Fruit fly (Drosophila melanogaster) whole organism, prepupa: ENCODE measurements around the gene CG34367.

Experiments
- CG10631 ChIP-seq: fragments of 200-800 bp; sonication (Bioruptor generic); optimal IDR thresholded peaks from 2 replicates; lab custom pipeline; 2016; ENCODE audit warnings: missing biosample characterization, missing genetic modification characterization
- CG11902 ChIP-seq: fragments of 200-800 bp; sonication (Bioruptor generic); optimal IDR thresholded peaks from 3 replicates; lab custom pipeline; 2016; ENCODE audit warnings: missing biosample characterization, missing genetic modification characterization
- CG15336 ChIP-seq: fragments of 200-800 bp; sonication (Bioruptor generic); IDR thresholded peaks from 2 replicates; pipeline ENCODE4 v1.3.6; 2022; ENCODE audit warnings: missing biosample characterization, missing genetic modification characterization
- CG1621 ChIP-seq: fragments of 200-800 bp; sonication (Bioruptor generic); optimal IDR thresholded peaks from 3 replicates; lab custom pipeline; 2018; ENCODE audit warnings: missing biosample characterization, mild to moderate bottlenecking, missing genetic modification characterization
- CG3032 ChIP-seq: fragments of 200-800 bp; optimal IDR thresholded peaks from 2 replicates; lab custom pipeline; 2019; ENCODE audit warnings: missing biosample characterization, mild to moderate bottlenecking, missing genetic modification characterization, moderate library complexity
- CG31627 ChIP-seq: fragments of 200-800 bp; sonication (Bioruptor generic); optimal IDR thresholded peaks from 3 replicates; lab custom pipeline; 2016; ENCODE audit warnings: missing biosample characterization, missing genetic modification characterization
- CG32006 ChIP-seq: fragments of 200-800 bp; sonication (Bioruptor generic); optimal IDR thresholded peaks from 3 replicates; lab custom pipeline; 2017; ENCODE audit warnings: missing biosample characterization, mild to moderate bottlenecking, missing genetic modification characterization
- CG34406 ChIP-seq: fragments of 200-800 bp; sonication (Bioruptor generic); optimal IDR thresholded peaks from 3 replicates; lab custom pipeline; 2016; ENCODE audit warnings: missing biosample characterization, missing genetic modification characterization
- CG4318 ChIP-seq: fragments of 200-800 bp; sonication (Bioruptor generic); optimal IDR thresholded peaks from 3 replicates; lab custom pipeline; 2017; ENCODE audit warnings: missing biosample characterization, mild to moderate bottlenecking, missing genetic modification characterization
- CG6163 ChIP-seq: fragments of 200-800 bp; sonication (Bioruptor generic); IDR thresholded peaks from 3 replicates; pipeline ENCODE4 v1.3.6; 2022; ENCODE audit warnings: missing biosample characterization, missing genetic modification characterization
- CG6276 ChIP-seq: fragments of 200-800 bp; sonication (Bioruptor generic); optimal IDR thresholded peaks from 2 replicates; lab custom pipeline; 2017; ENCODE audit warnings: missing biosample characterization, mild to moderate bottlenecking, missing genetic modification characterization
- CG7368 ChIP-seq: fragments of 200-800 bp; sonication (Bioruptor generic); optimal IDR thresholded peaks from 3 replicates; lab custom pipeline; 2016; ENCODE audit warnings: missing biosample characterization, missing genetic modification characterization
- CG8119 ChIP-seq: fragments of 200-800 bp; sonication (Bioruptor generic); IDR thresholded peaks from 3 replicates; pipeline ENCODE4 v1.3.6; 2022; ENCODE audit warnings: missing biosample characterization, missing genetic modification characterization
- CG8319 ChIP-seq: fragments of 200-800 bp; sonication (Bioruptor generic); optimal IDR thresholded peaks from 3 replicates; lab custom pipeline; 2016; ENCODE audit warnings: missing biosample characterization, missing genetic modification characterization
- CG8632 ChIP-seq: fragments of 200-800 bp; sonication (Bioruptor generic); optimal IDR thresholded peaks from 3 replicates; lab custom pipeline; 2016; ENCODE audit warnings: missing biosample characterization, missing genetic modification characterization
- Eip93F ChIP-seq: fragments of 200-800 bp; sonication (Bioruptor generic); optimal IDR thresholded peaks from 2 replicates; lab custom pipeline; 2016; ENCODE audit warnings: missing biosample characterization, mild to moderate bottlenecking, missing genetic modification characterization
- Ets21C ChIP-seq: fragments of 200-800 bp; sonication (Bioruptor generic); optimal IDR thresholded peaks from 3 replicates; lab custom pipeline; 2016; ENCODE audit warnings: missing biosample characterization, missing genetic modification characterization
- Ets96B ChIP-seq: fragments of 200-800 bp; optimal IDR thresholded peaks from 2 replicates; lab custom pipeline; 2019; ENCODE audit warnings: missing biosample characterization, mild to moderate bottlenecking, missing genetic modification characterization, moderate library complexity
- Hr38 ChIP-seq: sonication (Bioruptor generic); optimal IDR thresholded peaks from 2 replicates; lab custom pipeline; 2016; ENCODE audit warnings: missing biosample characterization, missing genetic modification characterization
- Hr39 ChIP-seq: fragments of 200-800 bp; sonication (Bioruptor generic); optimal IDR thresholded peaks from 2 replicates; lab custom pipeline; 2016; ENCODE audit warnings: missing biosample characterization, missing genetic modification characterization
- OdsH ChIP-seq: fragments of 200-800 bp; sonication (Bioruptor generic); optimal IDR thresholded peaks from 3 replicates; lab custom pipeline; 2016; ENCODE audit warnings: missing biosample characterization, missing genetic modification characterization
- Smox ChIP-seq: fragments of 200-800 bp; sonication (Bioruptor generic); optimal IDR thresholded peaks from 3 replicates; lab custom pipeline; 2016; ENCODE audit warnings: missing biosample characterization, missing genetic modification characterization
- Sox102F ChIP-seq: fragments of 200-800 bp; sonication (Bioruptor generic); optimal IDR thresholded peaks from 2 replicates; lab custom pipeline; 2016; ENCODE audit warnings: missing biosample characterization, mild to moderate bottlenecking, missing genetic modification characterization
- Sox14 ChIP-seq: fragments of 200-800 bp; sonication (Bioruptor generic); optimal IDR thresholded peaks from 3 replicates; lab custom pipeline; 2016; ENCODE audit warnings: missing biosample characterization, missing genetic modification characterization
- Sox15 ChIP-seq: fragments of 200-800 bp; sonication (Bioruptor generic); optimal IDR thresholded peaks from 3 replicates; lab custom pipeline; 2016; ENCODE audit warnings: missing biosample characterization, missing genetic modification characterization
- cyc ChIP-seq: fragments of 200-800 bp; sonication (Bioruptor generic); optimal IDR thresholded peaks from 3 replicates; lab custom pipeline; 2016; ENCODE audit warnings: missing biosample characterization, missing genetic modification characterization
- dac ChIP-seq: fragments of 200-800 bp; sonication (Bioruptor generic); optimal IDR thresholded peaks from 2 replicates; lab custom pipeline; 2017; ENCODE audit warnings: missing biosample characterization, mild to moderate bottlenecking, missing genetic modification characterization
- dsx ChIP-seq: fragments of 200-800 bp; optimal IDR thresholded peaks from 3 replicates; lab custom pipeline; 2019; ENCODE audit warnings: missing biosample characterization, mild to moderate bottlenecking, missing genetic modification characterization, moderate library complexity; ENCODE audit not compliant: poor library complexity, severe bottlenecking
- eg ChIP-seq: fragments of 200-800 bp; sonication (Bioruptor generic); IDR thresholded peaks from 3 replicates; pipeline ENCODE4 v1.3.6; 2022; ENCODE audit warnings: missing biosample characterization, missing genetic modification characterization
- esn ChIP-seq: fragments of 200-800 bp; sonication (Bioruptor generic); optimal IDR thresholded peaks from 2 replicates; lab custom pipeline; 2016; ENCODE audit warnings: missing biosample characterization, mild to moderate bottlenecking, missing genetic modification characterization, moderate library complexity
- fd59A ChIP-seq: fragments of 200-800 bp; sonication (Bioruptor generic); optimal IDR thresholded peaks from 2 replicates; lab custom pipeline; 2017; ENCODE audit warnings: missing biosample characterization, mild to moderate bottlenecking, missing genetic modification characterization, missing genetic modification reagents
- fd85E ChIP-seq: fragments of 200-800 bp; sonication (Bioruptor generic); optimal IDR thresholded peaks from 3 replicates; lab custom pipeline; 2016; ENCODE audit warnings: missing biosample characterization, missing genetic modification characterization
- fkh ChIP-seq: fragments of 200-800 bp; sonication (Bioruptor generic); optimal IDR thresholded peaks from 3 replicates; lab custom pipeline; 2017; ENCODE audit warnings: missing biosample characterization, mild to moderate bottlenecking, missing genetic modification characterization, moderate library complexity
- net ChIP-seq: fragments of 200-800 bp; sonication (Bioruptor generic); optimal IDR thresholded peaks from 3 replicates; lab custom pipeline; 2016; ENCODE audit warnings: missing biosample characterization, missing genetic modification characterization
- pdm3 ChIP-seq: fragments of 200-800 bp; sonication (Bioruptor generic); optimal IDR thresholded peaks from 3 replicates; lab custom pipeline; 2016; ENCODE audit warnings: missing biosample characterization, missing genetic modification characterization
- salr ChIP-seq, 2 experiments: fragments of 200-800 bp; sonication (Bioruptor generic); optimal IDR thresholded peaks; 3 replicates each; lab custom pipeline; 2016 to 2018; ENCODE audit warnings: missing biosample characterization in 2 of 2, missing genetic modification characterization in 2 of 2, mild to moderate bottlenecking in 1 of 2
- topi ChIP-seq: fragments of 200-800 bp; sonication (Bioruptor generic); optimal IDR thresholded peaks from 3 replicates; lab custom pipeline; 2016; ENCODE audit warnings: missing biosample characterization, missing genetic modification characterization
- vri ChIP-seq: fragments of 200-800 bp; sonication (Bioruptor generic); optimal IDR thresholded peaks from 3 replicates; lab custom pipeline; 2016; ENCODE audit warnings: missing biosample characterization, mild to moderate bottlenecking, missing genetic modification characterization

Gene CG34367

dm6 chr2L:10314327-10315210 is 39.1 kb downstream of the CG34367 start, which contains the start of the genes Usp14 and CG4972:
Gene Usp14, minus strand, starts transcription at chr2L:10314396.
Gene CG4972, plus strand, starts transcription at chr2L:10314792.
- TF ChIP-seq Sox102F (no peak), fkh (peak; percentile 25), CG34406 (GFP tag; lab: Kevin White, UChicago) (no peak), Sox14 (GFP tag; lab: Kevin White, UChicago) (peak; percentile 21), fd59A (no peak), CG3032 (tag; lab: Kevin White, UChicago) (peak; percentile 34), topi (GFP tag; lab: Kevin White, UChicago) (peak; percentile 26), esn (GFP tag; lab: Kevin White, UChicago) (peak; percentile 6), cyc (GFP tag; lab: Kevin White, UChicago) (peak; percentile 22), Hr39 (GFP tag; lab: Kevin White, UChicago) (no peak), CG1621 (tag; lab: Kevin White, UChicago) (no peak)

- TF ChIP-seq Ets96B (tag; lab: Kevin White, UChicago) (no peak), fkh (peak; percentile 69)
Observed at dm6 chr2L:10311822-10312221, 41.9 kb downstream of the CG34367 start.

- no peak for TF ChIP-seq CG15336 (GFP tag; lab: Robert Waterston, UW)
- TF ChIP-seq CG32006 (GFP tag; lab: Kevin White, UChicago) = no peak
- TF ChIP-seq Sox14 (GFP tag; lab: Kevin White, UChicago) = no peak
- TF ChIP-seq topi (GFP tag; lab: Kevin White, UChicago) = peak; percentile 1
- TF ChIP-seq esn (GFP tag; lab: Kevin White, UChicago) = peak; percentile 3
- TF ChIP-seq, all 60 proteins: peak for 2
Observed at dm6 chr2L:10310614-10311382, 42.9 kb downstream of the CG34367 start, which contains the start of gene Cdk5alpha. Gene Cdk5alpha, minus strand, starts transcription at chr2L:10310956.

- TF ChIP-seq CG8319 (no peak), net (GFP tag; lab: Kevin White, UChicago) (no peak), fd59A (no peak), CG31627 (peak; percentile 51), CG4318 (GFP tag; lab: Kevin White, UChicago) (no peak), fkh (no peak), CG8632 (no peak), esn (GFP tag; lab: Kevin White, UChicago) (peak; percentile 77), CG6163 (GFP tag; lab: Robert Waterston, UW) (peak; percentile 79; the same call in 2 of the 3 replicates), fd85E (GFP tag; lab: Kevin White, UChicago) (no peak), CG8119 (GFP tag; lab: Robert Waterston, UW) (peak; percentile 74; the same call in 2 of the 3 replicates), Sox15 (GFP tag; lab: Kevin White, UChicago) (peak; percentile 16), Ets21C (GFP tag; lab: Kevin White, UChicago) (peak; percentile 22), Eip93F (GFP tag; lab: Kevin White, UChicago) (peak; percentile 89), eg (GFP tag; lab: Robert Waterston, UW) (no peak; the same call in 2 of the 3 replicates), CG11902 (peak; percentile 31), pdm3 (GFP tag; lab: Kevin White, UChicago) (no peak), cyc (GFP tag; lab: Kevin White, UChicago) (peak; percentile 55), Sox14 (GFP tag; lab: Kevin White, UChicago) (peak; percentile 62), Hr38 (GFP tag; lab: Kevin White, UChicago) (no peak), vri (GFP tag; lab: Kevin White, UChicago) (peak; percentile 70), topi (GFP tag; lab: Kevin White, UChicago) (peak; percentile 66), CG7368 (GFP tag; lab: Kevin White, UChicago) (no peak), Smox (GFP tag; lab: Kevin White, UChicago) (no peak), CG32006 (GFP tag; lab: Kevin White, UChicago) (no peak), CG6276 (GFP tag; lab: Kevin White, UChicago) (no peak), CG10631 (GFP tag; lab: Kevin White, UChicago) (peak; percentile 80), salr (GFP tag; optimal IDR thresholded peaks at IDR 0.05; lab: Kevin White, UChicago) (peak; percentile 7 to 53), OdsH (GFP tag; lab: Kevin White, UChicago) (peak; percentile 77), CG34406 (GFP tag; lab: Kevin White, UChicago) (peak; percentile 70), dsx (GFP tag; lab: Kevin White, UChicago) (peak; percentile 94), dac (GFP tag; lab: Kevin White, UChicago) (peak; percentile 59)
Observed at dm6 chr2L:10306518-10307260, 47.0 kb downstream of the CG34367 start, which contains the start of the genes CG5390 and CG4968. Gene CG5390, minus strand, starts transcription at chr2L:10306594. Gene CG4968, plus strand, starts transcription at chr2L:10306922.
